Worm (Caenorhabditis elegans) whole organism, late embryonic: Measurements from ENCODE around the gene C02C6.14.

Experiments used
- K02D7.2 ChIP-seq: sonication (generic microtip); optimal IDR thresholded peaks from 2 replicates; lab custom pipeline; 2017; ENCODE audit warnings: mild to moderate bottlenecking, missing genetic modification characterization, missing compliant biosample characterization
- dve-1 ChIP-seq: sonication (generic microtip); optimal IDR thresholded peaks from 2 replicates; lab custom pipeline; 2017; ENCODE audit warnings: antibody characterized with exemption, mild to moderate bottlenecking, missing genetic modification characterization, missing compliant biosample characterization
- pha-4 ChIP-seq: fragments of 150-350 bp; optimal IDR thresholded peaks from 2 replicates; lab custom pipeline; 2018; ENCODE audit warnings: missing biosample characterization, missing genetic modification reagents, missing genetic modification characterization

DNA sequence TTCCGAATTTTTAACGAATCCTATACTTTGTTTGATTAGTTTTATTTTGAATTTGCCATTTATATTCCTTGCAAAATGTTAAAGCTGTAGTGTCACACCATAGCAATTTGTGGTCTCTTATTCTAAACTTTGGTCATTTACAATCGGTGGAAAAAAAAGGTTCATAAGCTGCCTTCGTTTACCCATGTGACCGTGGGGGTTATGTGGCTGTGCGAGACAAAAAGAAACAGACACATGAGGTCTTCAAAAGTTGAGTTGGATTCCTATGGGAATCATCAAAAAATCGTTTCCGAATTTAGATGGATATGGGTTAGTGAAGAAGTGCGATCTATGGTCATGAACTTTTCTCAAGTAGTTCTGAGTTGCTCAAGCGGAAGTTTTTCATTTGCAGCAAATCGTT is 26.9 kb downstream of the C02C6.14 start:
- TF ChIP-seq dve-1 (tag; lab: Kevin White, UChicago) (no peak), pha-4 (tag; lab: Kevin White, UChicago) (no peak), K02D7.2 (tag; lab: Kevin White, UChicago) (no peak)
